Worm (Caenorhabditis elegans) whole organism, L4 larva: ENCODE results near the gene F55C5.17.
A peak's percentile ranks its signal among the peaks of the same experiment; 100 is the strongest.

Experiments
- F10B5.3 ChIP-seq: sonication (generic microtip); optimal IDR thresholded peaks from 2 replicates; lab custom pipeline; 2016; ENCODE audit warnings: mild to moderate bottlenecking, missing genetic modification characterization, missing compliant biosample characterization
- F37D6.2 ChIP-seq: sonication (generic microtip); optimal IDR thresholded peaks from 2 replicates; lab custom pipeline; 2016; ENCODE audit warnings: mild to moderate bottlenecking, missing genetic modification characterization, missing compliant biosample characterization
- F49E8.2 ChIP-seq: sonication (generic microtip); optimal IDR thresholded peaks from 2 replicates; lab custom pipeline; 2016; ENCODE audit warnings: missing compliant biosample characterization, mild to moderate bottlenecking, missing genetic modification characterization, borderline replicate concordance
- R02D3.7 ChIP-seq: fragments of 150-350 bp; sonication (generic microtip); optimal IDR thresholded peaks from 3 replicates; lab custom pipeline; 2014; ENCODE audit warnings: missing biosample characterization, missing genetic modification characterization
- Y75B8A.6 ChIP-seq: fragments of 200-800 bp; sonication (Bioruptor generic); IDR thresholded peaks from 2 replicates; pipeline ENCODE4 v1.3.6; 2022; ENCODE audit warnings: missing genetic modification reagents, missing genetic modification characterization, missing compliant biosample characterization
- aha-1 ChIP-seq: fragments of 150-350 bp; peaks from one replicate; lab custom pipeline; 2014; ENCODE audit warnings: missing biosample characterization, missing genetic modification characterization
- aly-2 ChIP-seq: sonication (generic microtip); optimal IDR thresholded peaks from 2 replicates; lab custom pipeline; 2018; ENCODE audit warnings: missing biosample characterization, missing genetic modification characterization
- attf-4 ChIP-seq: sonication (generic microtip); optimal IDR thresholded peaks from 3 replicates; lab custom pipeline; 2017; ENCODE audit warnings: missing biosample characterization, missing genetic modification characterization
- ceh-20 ChIP-seq: fragments of 200-800 bp; sonication (Bioruptor generic); IDR thresholded peaks from 2 replicates; pipeline ENCODE4 v1.3.6; 2022; ENCODE audit warnings: missing genetic modification reagents, missing genetic modification characterization, missing compliant biosample characterization
- ceh-32 ChIP-seq: sonication (generic microtip); optimal IDR thresholded peaks from 2 replicates; lab custom pipeline; 2016; ENCODE audit warnings: mild to moderate bottlenecking, missing genetic modification characterization, missing compliant biosample characterization; ENCODE audit not compliant: poor library complexity
- ceh-44 ChIP-seq: fragments of 200-800 bp; sonication (Bioruptor generic); IDR thresholded peaks from 2 replicates; pipeline ENCODE4 v1.3.6; 2022; ENCODE audit warnings: missing genetic modification reagents, missing genetic modification characterization, missing compliant biosample characterization
- ceh-62 ChIP-seq: sonication (generic microtip); optimal IDR thresholded peaks from 2 replicates; lab custom pipeline; 2017; ENCODE audit warnings: missing biosample characterization, missing genetic modification characterization
- ces-1 ChIP-seq: fragments of 150-350 bp; sonication (generic microtip); optimal IDR thresholded peaks from 4 replicates; lab custom pipeline; 2014; ENCODE audit warnings: missing biosample characterization, missing genetic modification reagents, missing genetic modification characterization
- daf-12 ChIP-seq: fragments of 150-350 bp; optimal IDR thresholded peaks from 2 replicates; lab custom pipeline; 2014; ENCODE audit warnings: missing biosample characterization, missing genetic modification reagents, missing genetic modification characterization
- dmd-6 ChIP-seq: fragments of 200-800 bp; sonication (Bioruptor generic); IDR thresholded peaks from 2 replicates; pipeline ENCODE4 v1.3.6; 2022; ENCODE audit warnings: missing genetic modification reagents, missing genetic modification characterization, missing compliant biosample characterization
- dmd-8 ChIP-seq: fragments of 200-800 bp; sonication (Bioruptor generic); IDR thresholded peaks from 2 replicates; pipeline ENCODE4 v1.3.6; 2022; ENCODE audit warnings: missing genetic modification characterization, missing compliant biosample characterization
- dpl-1 ChIP-seq: fragments of 150-350 bp; optimal IDR thresholded peaks from 2 replicates; lab custom pipeline; 2014; ENCODE audit warnings: missing biosample characterization, missing genetic modification reagents, missing genetic modification characterization
- dve-1 ChIP-seq: sonication (generic microtip); optimal IDR thresholded peaks from 2 replicates; lab custom pipeline; 2017; ENCODE audit warnings: antibody characterized with exemption, mild to moderate bottlenecking, missing genetic modification characterization, missing compliant biosample characterization; ENCODE audit not compliant: insufficient read depth
- egl-27 ChIP-seq: sonication (generic microtip); optimal IDR thresholded peaks from 3 replicates; lab custom pipeline; 2017; ENCODE audit warnings: missing biosample characterization, missing genetic modification reagents, missing genetic modification characterization
- fkh-10 ChIP-seq: fragments of 150-350 bp; optimal IDR thresholded peaks from 2 replicates; lab custom pipeline; 2014; ENCODE audit warnings: missing biosample characterization, missing genetic modification reagents, missing genetic modification characterization
- fos-1 ChIP-seq: fragments of 150-350 bp; optimal IDR thresholded peaks from 2 replicates; lab custom pipeline; 2014; ENCODE audit warnings: missing biosample characterization, missing genetic modification characterization
- gei-8 ChIP-seq: fragments of 200-800 bp; sonication (Bioruptor generic); optimal IDR thresholded peaks from 2 replicates; lab custom pipeline; 2018; ENCODE audit warnings: mild to moderate bottlenecking, missing genetic modification characterization, missing compliant biosample characterization
- lim-7 ChIP-seq: fragments of 200-800 bp; sonication (Bioruptor generic); IDR thresholded peaks from 2 replicates; pipeline ENCODE4 v1.3.6; 2022; ENCODE audit warnings: missing genetic modification characterization, missing compliant biosample characterization
- lin-1 ChIP-seq: fragments of 200-800 bp; sonication (Bioruptor generic); IDR thresholded peaks from 2 replicates; pipeline ENCODE4 v1.3.6; 2022; ENCODE audit warnings: missing genetic modification reagents, missing genetic modification characterization, missing compliant biosample characterization
- lin-13 ChIP-seq: fragments of 150-350 bp; optimal IDR thresholded peaks from 2 replicates; lab custom pipeline; 2014; ENCODE audit warnings: missing biosample characterization, missing genetic modification reagents, missing genetic modification characterization
- lin-15B ChIP-seq: fragments of 150-350 bp; sonication (generic microtip); optimal IDR thresholded peaks from 3 replicates; lab custom pipeline; 2014; ENCODE audit warnings: missing biosample characterization, missing genetic modification characterization
- lin-39 ChIP-seq: fragments of 150-350 bp; optimal IDR thresholded peaks from 2 replicates; lab custom pipeline; 2014; ENCODE audit warnings: missing biosample characterization, missing genetic modification reagents, missing genetic modification characterization
- lir-3 ChIP-seq: sonication (generic microtip); optimal IDR thresholded peaks from 2 replicates; lab custom pipeline; 2016; ENCODE audit warnings: mild to moderate bottlenecking, missing genetic modification characterization, missing compliant biosample characterization
- madf-5 ChIP-seq, 2 experiments: fragments of 200-800 bp; sonication (Bioruptor generic); IDR thresholded peaks; 2 replicates each; pipeline ENCODE4 v1.3.6; 2022; ENCODE audit warnings: missing compliant biosample characterization in 2 of 2, missing genetic modification characterization in 2 of 2
- mdl-1 ChIP-seq, 2 experiments: fragments of 150-350 bp in 1 of 2; sonication (generic microtip) in 1 of 2; optimal IDR thresholded peaks; 2 replicates each; lab custom pipeline; 2014 to 2017; ENCODE audit warnings: missing biosample characterization in 2 of 2, missing genetic modification characterization in 2 of 2
- mxl-3 ChIP-seq: fragments of 200-800 bp; sonication (Bioruptor generic); optimal IDR thresholded peaks from 2 replicates; lab custom pipeline; 2018; ENCODE audit warnings: mild to moderate bottlenecking, missing genetic modification characterization, missing compliant biosample characterization
- nhr-10 ChIP-seq: fragments of 150-350 bp; optimal IDR thresholded peaks from 2 replicates; lab custom pipeline; 2014; ENCODE audit warnings: missing biosample characterization, missing genetic modification characterization
- nhr-11 ChIP-seq: fragments of 150-350 bp; optimal IDR thresholded peaks from 2 replicates; lab custom pipeline; 2014; ENCODE audit warnings: missing biosample characterization, missing genetic modification characterization
- nhr-111 ChIP-seq: fragments of 200-800 bp; sonication (Bioruptor generic); optimal IDR thresholded peaks from 2 replicates; lab custom pipeline; 2018; ENCODE audit warnings: mild to moderate bottlenecking, missing genetic modification characterization, missing compliant biosample characterization
- nhr-237 ChIP-seq: sonication (generic microtip); optimal IDR thresholded peaks from 2 replicates; lab custom pipeline; 2017; ENCODE audit warnings: missing biosample characterization, missing genetic modification characterization
- nhr-25 ChIP-seq: sonication (generic microtip); optimal IDR thresholded peaks from 2 replicates; lab custom pipeline; 2017; ENCODE audit warnings: missing genetic modification characterization, mild to moderate bottlenecking, missing compliant biosample characterization, antibody characterized with exemption, moderate library complexity, borderline replicate concordance; ENCODE audit not compliant: insufficient read depth
- nhr-41 ChIP-seq: fragments of 200-800 bp; sonication (Bioruptor generic); IDR thresholded peaks from 2 replicates; pipeline ENCODE4 v1.3.6; 2022; ENCODE audit warnings: missing genetic modification reagents, missing genetic modification characterization, missing compliant biosample characterization
- nhr-48 ChIP-seq: sonication (generic microtip); optimal IDR thresholded peaks from 2 replicates; lab custom pipeline; 2016; ENCODE audit warnings: mild to moderate bottlenecking, missing genetic modification characterization, missing compliant biosample characterization
- nhr-77 ChIP-seq: fragments of 150-350 bp; optimal IDR thresholded peaks from 2 replicates; lab custom pipeline; 2014; ENCODE audit warnings: missing biosample characterization, missing genetic modification characterization
- pha-4 ChIP-seq, 2 experiments: fragments of 150-350 bp in 1 of 2; fragments of 200-800 bp in 1 of 2; sonication (Bioruptor generic) in 1 of 2; IDR thresholded peaks in 1 of 2; optimal IDR thresholded peaks in 1 of 2; 2 replicates each; pipeline versions ENCODE4 v1.3.6 to Lab custom; 2014 to 2022; ENCODE audit warnings: missing genetic modification characterization in 2 of 2, missing genetic modification reagents in 2 of 2, missing biosample characterization in 1 of 2, missing compliant biosample characterization in 1 of 2
- php-3 ChIP-seq: fragments of 200-800 bp; sonication (Bioruptor generic); IDR thresholded peaks from 2 replicates; pipeline ENCODE4 v1.3.6; 2022; ENCODE audit warnings: missing genetic modification reagents, missing genetic modification characterization, missing compliant biosample characterization
- pqm-1 ChIP-seq: sonication (generic microtip); optimal IDR thresholded peaks from 2 replicates; lab custom pipeline; 2017; ENCODE audit warnings: missing biosample characterization, missing genetic modification characterization
- rbr-2 ChIP-seq: sonication (generic microtip); optimal IDR thresholded peaks from 2 replicates; lab custom pipeline; 2016; ENCODE audit warnings: missing genotype, missing genetic modification characterization, missing compliant biosample characterization
- saeg-2 ChIP-seq: fragments of 200-800 bp; sonication (Bioruptor generic); IDR thresholded peaks from 2 replicates; pipeline ENCODE4 v1.3.6; 2022; ENCODE audit warnings: missing genetic modification reagents, missing genetic modification characterization, missing compliant biosample characterization
- snpc-1.2 ChIP-seq: fragments of 200-800 bp; sonication (Bioruptor generic); IDR thresholded peaks from 2 replicates; pipeline ENCODE4 v1.3.6; 2022; ENCODE audit warnings: missing genetic modification reagents, missing genetic modification characterization, missing compliant biosample characterization
- snpc-4 ChIP-seq: fragments of 150-350 bp; optimal IDR thresholded peaks from 2 replicates; lab custom pipeline; 2014; ENCODE audit warnings: missing biosample characterization, missing genetic modification characterization
- unc-62 ChIP-seq, 3 experiments: fragments of 150-350 bp in 1 of 3; sonication (generic microtip); optimal IDR thresholded peaks in 2 of 3; peaks in 1 of 3; 1 replicate in 1 of 3; 2 replicates in 2 of 3; lab custom pipeline; 2014 to 2017; ENCODE audit warnings: missing biosample characterization in 3 of 3, missing genetic modification characterization in 3 of 3, missing genetic modification reagents in 3 of 3, missing genotype in 1 of 3
- zag-1 ChIP-seq: fragments of 150-350 bp; optimal IDR thresholded peaks from 2 replicates; lab custom pipeline; 2014; ENCODE audit warnings: missing biosample characterization, missing genetic modification characterization
- zfp-3 ChIP-seq: fragments of 200-800 bp; sonication (Bioruptor generic); conservative IDR thresholded peaks from 2 replicates; pipeline ENCODE4 v1.3.6; 2022; ENCODE audit warnings: missing genetic modification reagents, missing genetic modification characterization, missing compliant biosample characterization
- zip-11 ChIP-seq: fragments of 200-800 bp; sonication (Bioruptor generic); IDR thresholded peaks from 2 replicates; pipeline ENCODE4 v1.3.6; 2022; ENCODE audit warnings: missing genetic modification characterization, missing compliant biosample characterization
- ztf-11 ChIP-seq: fragments of 150-350 bp; optimal IDR thresholded peaks from 2 replicates; lab custom pipeline; 2014; ENCODE audit warnings: missing biosample characterization, missing genetic modification characterization

F55C5.17 gene

DNA sequence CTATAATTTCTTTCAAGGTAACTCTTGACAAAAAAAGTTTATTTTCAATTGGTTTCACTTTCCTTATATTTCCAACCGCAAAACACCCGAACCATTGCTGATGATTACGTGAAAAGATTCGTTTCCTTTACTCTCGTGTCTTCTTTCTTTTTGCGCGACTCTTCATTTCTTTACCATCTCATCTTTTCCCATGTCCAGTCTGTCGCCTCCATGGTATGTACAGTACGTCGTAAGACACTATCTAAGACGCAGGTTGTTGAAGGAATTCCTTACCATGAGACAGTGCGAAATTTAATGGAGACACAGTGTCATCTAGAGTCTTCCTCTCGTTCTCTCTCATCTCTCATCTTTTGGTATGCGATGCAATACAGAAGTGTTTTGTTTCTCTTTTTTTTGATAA lies 2.2 kb upstream of the F55C5.17 start (continued):
- TF ChIP-seq snpc-4 (tag; lab: Kevin White, UChicago), result no peak
- TF ChIP-seq zag-1 (tag; lab: Kevin White, UChicago), result no peak
- no peak for TF ChIP-seq php-3 (GFP tag; lab: Robert Waterston, UW)
- no peak for TF ChIP-seq ceh-62 (tag; lab: Kevin White, UChicago)
- TF ChIP-seq mxl-3 (GFP tag; lab: Kevin White, UChicago), result peak; percentile 58
- no peak for TF ChIP-seq F37D6.2 (tag; lab: Kevin White, UChicago)
- TF ChIP-seq aly-2 (tag; lab: Kevin White, UChicago), result no peak
- peak; percentile 48; the same call in 1 of the 2 replicates for TF ChIP-seq ceh-20 (GFP tag; lab: Robert Waterston, UW)
- no peak for TF ChIP-seq ces-1
- no peak for TF ChIP-seq zfp-3 (GFP tag; lab: Robert Waterston, UW)
- no peak for TF ChIP-seq F10B5.3
- TF ChIP-seq gei-8 (GFP tag; lab: Kevin White, UChicago), result no peak
- no peak for TF ChIP-seq nhr-41 (GFP tag; lab: Robert Waterston, UW)
- TF ChIP-seq nhr-77 (tag; lab: Kevin White, UChicago), result peak; percentile 32
- no peak for TF ChIP-seq lin-13 (GFP tag; lab: Kevin White, UChicago)
- TF ChIP-seq dpl-1 (GFP tag; lab: Kevin White, UChicago), result peak; percentile 30
- TF ChIP-seq nhr-25 (tag; lab: Kevin White, UChicago), result no peak
- TF ChIP-seq unc-62 (GFP tag; optimal IDR thresholded peaks at IDR 0.05 in 1 of 2; lab: Kevin White, UChicago), result peak in 1 of 2 experiments; percentile 95
- TF ChIP-seq unc-62 (tag; optimal IDR thresholded peaks at IDR 0.05; lab: Kevin White, UChicago), result no peak
- no peak for TF ChIP-seq dmd-8 (GFP tag; lab: Robert Waterston, UW)
- TF ChIP-seq ceh-44 (GFP tag; lab: Robert Waterston, UW), result no peak
- TF ChIP-seq egl-27, result no peak
- no peak for TF ChIP-seq lir-3 (tag; lab: Kevin White, UChicago)
- no peak for TF ChIP-seq lin-15B (tag; lab: Kevin White, UChicago)
- no peak for TF ChIP-seq Y75B8A.6 (GFP tag; lab: Robert Waterston, UW)
- peak; percentile 26 for TF ChIP-seq rbr-2 (tag; lab: Kevin White, UChicago)
- TF ChIP-seq mdl-1 (tag; optimal IDR thresholded peaks at IDR 0.05; lab: Kevin White, UChicago), result peak in 1 of 2 experiments; percentile 84
- TF ChIP-seq ztf-11, result no peak
- no peak for TF ChIP-seq nhr-11 (tag; lab: Kevin White, UChicago)
- no peak for TF ChIP-seq lin-1 (GFP tag; lab: Robert Waterston, UW)
- TF ChIP-seq madf-5 (GFP tag; IDR thresholded peaks at IDR 0.05; lab: Robert Waterston, UW), result no peak
- TF ChIP-seq nhr-10, result no peak
- TF ChIP-seq R02D3.7 (tag; lab: Kevin White, UChicago), result no peak
- no peak for TF ChIP-seq daf-12
- TF ChIP-seq zip-11, result no peak
- TF ChIP-seq snpc-1.2 (GFP tag; lab: Robert Waterston, UW), result no peak
- TF ChIP-seq aha-1 (tag; lab: Kevin White, UChicago), result peak; percentile 92
- TF ChIP-seq lin-39 (tag; lab: Kevin White, UChicago), result no peak
- peak; percentile 68 for TF ChIP-seq dmd-6
- no peak for TF ChIP-seq lim-7 (GFP tag; lab: Robert Waterston, UW)
- TF ChIP-seq fos-1 (tag; lab: Kevin White, UChicago), result no peak
- peak; percentile 36 for TF ChIP-seq nhr-48 (tag; lab: Kevin White, UChicago)
- TF ChIP-seq fkh-10 (GFP tag; lab: Kevin White, UChicago), result no peak
- TF ChIP-seq dve-1 (tag; lab: Kevin White, UChicago), result peak; percentile 87
- no peak for TF ChIP-seq F49E8.2
- TF ChIP-seq nhr-111 (GFP tag; lab: Kevin White, UChicago), result no peak
- TF ChIP-seq ceh-32, result no peak
- no peak for TF ChIP-seq attf-4 (tag; lab: Kevin White, UChicago)
- no peak for TF ChIP-seq saeg-2 (GFP tag; lab: Robert Waterston, UW)
- no peak for TF ChIP-seq nhr-237 (tag; lab: Kevin White, UChicago)
- peak; percentile 32 for TF ChIP-seq pqm-1 (tag; lab: Kevin White, UChicago)
- TF ChIP-seq pha-4 (GFP tag; IDR thresholded peaks at IDR 0.05; lab: Robert Waterston, UW), result no peak
- peak; percentile 55 for TF ChIP-seq pha-4 (tag; optimal IDR thresholded peaks at IDR 0.05; lab: Kevin White, UChicago)
